Fruit fly (Drosophila melanogaster): ENCODE results near the gene CG32269.
A peak's percentile ranks its signal among the peaks of the same experiment; 100 is the strongest.

The CG32269 gene

DNA sequence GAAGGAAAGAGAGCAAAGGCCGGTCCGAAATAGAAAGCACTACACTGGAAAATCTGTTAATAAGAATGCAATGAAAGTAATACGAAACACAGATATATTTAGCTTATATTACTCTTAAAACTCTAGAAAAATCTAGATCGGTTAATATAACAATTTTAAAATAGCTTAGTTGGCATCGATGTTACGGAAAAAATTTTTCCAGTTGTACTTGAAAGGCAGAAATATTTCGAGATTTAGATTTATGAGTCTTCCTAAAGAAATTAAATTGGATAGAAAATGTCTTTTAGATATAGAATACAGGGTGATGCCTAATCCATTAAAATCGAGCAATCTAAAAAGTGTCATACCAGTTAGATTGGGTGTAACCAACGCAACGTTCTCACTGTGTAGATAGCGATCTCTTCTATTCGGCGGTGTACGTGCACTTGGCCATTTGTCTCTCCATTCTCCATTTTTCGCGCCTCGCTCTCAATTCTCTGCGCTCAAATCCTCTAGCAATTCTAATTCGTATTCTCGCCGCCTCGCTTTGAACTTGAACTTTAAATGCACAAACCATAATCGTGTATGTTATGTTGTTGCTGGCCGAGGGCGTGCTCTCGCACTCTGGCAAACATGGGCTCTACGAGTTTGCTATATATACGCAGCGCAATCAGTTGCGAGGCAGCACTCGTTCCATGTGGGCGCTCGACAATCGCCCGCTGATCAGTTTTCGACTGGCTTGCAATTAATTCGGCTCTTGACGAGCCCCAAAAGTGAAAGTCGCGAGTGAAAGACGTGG lies 41.4 kb upstream of the CG32269 start (continued):
- TF ChIP-seq row (GFP tag; IDR thresholded peaks at IDR 0.05) (peak; percentile 95), CG12659 (GFP tag; optimal IDR thresholded peaks at IDR 0.05) (peak; percentile 98), onecut (GFP tag; IDR thresholded peaks at IDR 0.05) (peak; percentile 62), ttk (GFP tag; IDR thresholded peaks at IDR 0.05) (peak; percentile 83), pb (GFP tag; optimal IDR thresholded peaks at IDR 0.05) (peak; percentile 90), CG4854 (GFP tag; optimal IDR thresholded peaks at IDR 0.05) (peak; percentile 88), CG6254 (GFP tag; optimal IDR thresholded peaks at IDR 0.05) (peak; percentile 87), CG2120 (GFP tag; optimal IDR thresholded peaks at IDR 0.05) (peak; percentile 98), CG10979 (tag; optimal IDR thresholded peaks at IDR 0.05) (peak; percentile 97), CG7987 (GFP tag; optimal IDR thresholded peaks at IDR 0.05) (peak; percentile 46), aop (GFP tag; IDR thresholded peaks at IDR 0.05) (0 out of 2 replicates have a peak, but pooled peaks have one; percentile 14), CG17186 (GFP tag; optimal IDR thresholded peaks at IDR 0.05) (peak; percentile 87), Nf-YB (GFP tag; optimal IDR thresholded peaks at IDR 0.05) (peak; percentile 86), Xrp1 (GFP tag; IDR thresholded peaks at IDR 0.05) (peak; percentile 88), Ravus (GFP tag; IDR thresholded peaks at IDR 0.05) (peak; percentile 49), tin (GFP tag; optimal IDR thresholded peaks at IDR 0.05) (peak; percentile 96), HHEX (GFP tag; optimal IDR thresholded peaks at IDR 0.05) (peak; percentile 93), CG2129 (GFP tag; IDR thresholded peaks at IDR 0.05; ENCODE audit: partially characterized antibody) (no peak), ash1 (GFP tag; optimal IDR thresholded peaks at IDR 0.05) (no peak), knrl (GFP tag; IDR thresholded peaks at IDR 0.05; ENCODE audit: partially characterized antibody) (no peak), CG10431 (GFP tag; optimal IDR thresholded peaks at IDR 0.05) (peak; percentile 83), CG10366 (GFP tag; IDR thresholded peaks at IDR 0.05) (peak; percentile 82; the same call in 1 of the 2 replicates), fru (optimal IDR thresholded peaks at IDR 0.05) (no peak), CG11085 (GFP tag; IDR thresholded peaks at IDR 0.05) (peak; percentile 72; the same call in 1 of the 2 replicates), grau (tag; optimal IDR thresholded peaks at IDR 0.05) (peak; percentile 96), crc (GFP tag; optimal IDR thresholded peaks at IDR 0.05) (peak; percentile 92), Neu2 (GFP tag; optimal IDR thresholded peaks at IDR 0.05; ENCODE audit: borderline replicate concordance) (peak; percentile 64), h (optimal IDR thresholded peaks at IDR 0.05) (no peak), CG4820 (GFP tag; optimal IDR thresholded peaks at IDR 0.05) (peak; percentile 95), CG13775 (GFP tag; optimal IDR thresholded peaks at IDR 0.05) (peak; percentile 97), pho (GFP tag; optimal IDR thresholded peaks at IDR 0.05) (peak; percentile 96), unc-4 (GFP tag; IDR thresholded peaks at IDR 0.05; ENCODE audit: partially characterized antibody) (0 out of 2 replicates have a peak, but pooled peaks have one; percentile 15), H15 (GFP tag; IDR thresholded peaks at IDR 0.05) (peak; percentile 88), CG42726 (GFP tag; IDR thresholded peaks at IDR 0.05; ENCODE audit: partially characterized antibody) (no peak), CG3281 (GFP tag; optimal IDR thresholded peaks at IDR 0.05) (peak; percentile 95), Drgx (GFP tag; IDR thresholded peaks at IDR 0.05) (peak; percentile 80), CG15696 (tag; optimal IDR thresholded peaks at IDR 0.05) (peak; percentile 80), CG4282 (GFP tag; optimal IDR thresholded peaks at IDR 0.05) (peak; percentile 31), CG11696 (GFP tag; IDR thresholded peaks at IDR 0.05) (no peak), CG31224 (GFP tag; IDR thresholded peaks at IDR 0.05) (peak; percentile 70), Sin3A (optimal IDR thresholded peaks at IDR 0.05) (no peak), D19B (GFP tag; optimal IDR thresholded peaks at IDR 0.05) (peak; percentile 88), CG9215 (GFP tag; IDR thresholded peaks at IDR 0.05) (peak; percentile 87), CG2712 (tag; optimal IDR thresholded peaks at IDR 0.05) (peak; percentile 96), CG1603 (tag; optimal IDR thresholded peaks at IDR 0.05) (peak; percentile 69), Adf1 (GFP tag; IDR thresholded peaks at IDR 0.05) (peak; percentile 33), slp2 (GFP tag; optimal IDR thresholded peaks at IDR 0.05) (peak; percentile 96), CG12769 (tag; optimal IDR thresholded peaks at IDR 0.05) (peak; percentile 82), Vsx1 (GFP tag; optimal IDR thresholded peaks at IDR 0.05) (peak; percentile 83), zen (tag; optimal IDR thresholded peaks at IDR 0.05) (peak; percentile 85)
